Worm (Caenorhabditis elegans): ENCODE results near the gene C27B7.9.

The C27B7.9 gene

ce11 chrIV:8879810-8880209, 36.1 kb downstream of the C27B7.9 start, which contains the start of gene npax-4:
Gene npax-4 (minus strand): TSS chrIV:8879910.
- TF ChIP-seq W03F9.2 (tag; optimal IDR thresholded peaks at IDR 0.05), result no peak
- TF ChIP-seq him-1 (tag; optimal IDR thresholded peaks at IDR 0.05), result no peak
- TF ChIP-seq dao-5 (tag; optimal IDR thresholded peaks at IDR 0.05), result no peak

ce11 chrIV:8873847-8874246, 42.1 kb downstream of the C27B7.9 start, which contains the start of gene hdl-2:
Gene hdl-2 (plus strand): TSS chrIV:8874147.
- TF ChIP-seq dao-5 (tag; optimal IDR thresholded peaks at IDR 0.05) (no peak), him-1 (tag; optimal IDR thresholded peaks at IDR 0.05) (no peak)

- TF ChIP-seq him-1 (tag; optimal IDR thresholded peaks at IDR 0.05) (no peak), W03F9.2 (tag; optimal IDR thresholded peaks at IDR 0.05) (no peak)
These were observed 43.0 kb downstream of the C27B7.9 start, which contains the start of gene C09G9.3 for ce11 chrIV:8872958-8873357. Gene C09G9.3 (minus strand): TSS chrIV:8873058.

- no peak for TF ChIP-seq him-1 (tag; optimal IDR thresholded peaks at IDR 0.05)
These were observed 46.3 kb downstream of the C27B7.9 start, which contains the start of gene npp-23 for ce11 chrIV:8869624-8870023. Gene npp-23 (minus strand): TSS chrIV:8869679.

- no peak for TF ChIP-seq him-1 (tag; optimal IDR thresholded peaks at IDR 0.05)
- no peak for TF ChIP-seq W03F9.2 (tag; optimal IDR thresholded peaks at IDR 0.05)
- no peak for TF ChIP-seq dao-5 (tag; optimal IDR thresholded peaks at IDR 0.05)
These were observed 48.3 kb downstream of the C27B7.9 start for ce11 chrIV:8867562-8867961.

ce11 chrIV:8866092-8866491, 49.8 kb downstream of the C27B7.9 start:
- TF ChIP-seq W03F9.2 (tag; optimal IDR thresholded peaks at IDR 0.05) (peak; percentile 74), dao-5 (tag; optimal IDR thresholded peaks at IDR 0.05) (no peak), him-1 (tag; optimal IDR thresholded peaks at IDR 0.05) (no peak)

Measured in whole organism, L4/young adult.